Worm (Caenorhabditis elegans): ENCODE measurements around the gene sru-36.

Gene sru-36

DNA sequence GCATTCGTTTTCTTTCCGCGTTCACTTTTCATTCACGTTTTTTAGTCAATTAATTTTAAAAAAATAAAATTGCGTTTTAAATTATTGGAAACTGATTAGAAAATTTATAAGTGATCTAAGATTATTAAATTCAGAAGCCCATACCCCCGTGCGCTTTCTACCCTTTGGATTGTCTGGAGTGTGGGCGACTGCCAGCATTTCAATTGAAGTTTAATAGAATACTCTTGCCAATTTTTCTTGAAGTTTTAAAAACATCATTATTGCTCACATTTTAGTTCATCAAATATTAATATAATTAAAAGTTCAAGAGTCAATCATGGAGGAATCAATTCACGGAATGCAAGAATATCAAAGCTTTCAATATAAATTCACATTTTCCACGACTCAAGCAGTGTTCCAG lies at the start of gene sru-36:
sru-36 (plus strand) TSS at position 301 of the 400 bp plus-strand sequence.
- TF ChIP-seq dao-5 (tag; optimal IDR thresholded peaks at IDR 0.05) (no peak), W03F9.2 (tag; optimal IDR thresholded peaks at IDR 0.05) (no peak), him-1 (tag; optimal IDR thresholded peaks at IDR 0.05) (no peak)

ce11 chrV:9794997-9795396 lies 46.5 kb upstream of the sru-36 start:
- TF ChIP-seq dao-5 (tag; optimal IDR thresholded peaks at IDR 0.05) (no peak), him-1 (tag; optimal IDR thresholded peaks at IDR 0.05) (no peak), W03F9.2 (tag; optimal IDR thresholded peaks at IDR 0.05) (no peak)

DNA sequence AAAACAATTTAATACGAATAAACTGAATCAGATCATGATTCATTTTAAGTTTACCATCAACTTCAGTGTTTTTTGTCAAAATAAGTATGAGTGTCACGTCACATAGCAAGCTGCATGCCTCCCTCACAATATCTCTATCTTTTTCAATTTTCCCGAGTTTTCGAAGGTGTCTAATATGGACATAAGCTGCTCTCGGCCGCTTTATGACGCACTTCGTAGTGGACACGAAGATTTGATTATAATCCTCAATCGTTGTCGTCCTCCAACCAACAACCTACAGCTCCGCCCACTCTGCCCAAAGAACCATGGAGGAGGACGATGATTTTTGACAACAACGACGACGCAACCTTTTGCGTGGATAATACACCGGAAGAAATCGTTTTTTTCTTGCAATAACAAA lies 45.5 kb upstream of the sru-36 start:
- TF ChIP-seq him-1 (tag; optimal IDR thresholded peaks at IDR 0.05) (no peak), W03F9.2 (tag; optimal IDR thresholded peaks at IDR 0.05) (no peak), dao-5 (tag; optimal IDR thresholded peaks at IDR 0.05) (no peak)

- no peak for TF ChIP-seq W03F9.2 (tag; optimal IDR thresholded peaks at IDR 0.05)
- TF ChIP-seq dao-5 (tag; optimal IDR thresholded peaks at IDR 0.05), result no peak
- no peak for TF ChIP-seq him-1 (tag; optimal IDR thresholded peaks at IDR 0.05)
Measured at ce11 chrV:9796562-9796961, 44.9 kb upstream of the sru-36 start, which contains the start of gene F46B6.9. F46B6.9 (plus strand) TSS chrV:9796862.

- TF ChIP-seq dao-5 (tag; optimal IDR thresholded peaks at IDR 0.05) (no peak), W03F9.2 (tag; optimal IDR thresholded peaks at IDR 0.05) (no peak), him-1 (tag; optimal IDR thresholded peaks at IDR 0.05) (no peak)
Measured at ce11 chrV:9798212-9798611, 43.3 kb upstream of the sru-36 start.

DNA sequence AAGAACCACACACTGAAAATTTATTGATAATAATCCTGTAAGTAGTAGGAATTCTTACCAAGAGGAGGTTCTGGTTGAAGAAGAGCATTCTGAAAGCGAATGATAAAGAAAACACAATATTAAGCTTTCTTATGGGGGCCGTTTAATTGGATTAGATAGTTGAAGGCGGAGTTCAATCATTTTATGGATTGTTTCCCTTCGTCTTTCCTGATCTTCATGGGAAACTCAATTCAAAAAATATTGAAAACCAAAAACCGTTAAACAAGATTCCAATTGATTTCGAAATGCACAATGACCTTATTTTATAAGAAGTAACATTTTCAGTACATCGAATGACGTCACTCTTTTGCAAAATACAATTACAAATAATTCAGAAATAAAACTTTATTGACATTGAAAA lies 42.4 kb upstream of the sru-36 start, which contains the start of gene F46B6.13:
F46B6.13 (minus strand) TSS at position 101 of the 400 bp plus-strand sequence.
- no peak for TF ChIP-seq W03F9.2 (tag; optimal IDR thresholded peaks at IDR 0.05)
- TF ChIP-seq him-1 (tag; optimal IDR thresholded peaks at IDR 0.05), result no peak
- TF ChIP-seq dao-5 (tag; optimal IDR thresholded peaks at IDR 0.05), result no peak

- TF ChIP-seq dao-5 (tag; optimal IDR thresholded peaks at IDR 0.05) (no peak), W03F9.2 (tag; optimal IDR thresholded peaks at IDR 0.05) (no peak), him-1 (tag; optimal IDR thresholded peaks at IDR 0.05) (no peak)
Measured at ce11 chrV:9801965-9802364, 39.5 kb upstream of the sru-36 start, which contains the start of gene F46B6.10. F46B6.10 (minus strand) TSS chrV:9802065.

ce11 chrV:9803176-9803575 lies 38.3 kb upstream of the sru-36 start, which contains the start of gene sru-39:
sru-39 (plus strand) TSS chrV:9803476.
- no peak for TF ChIP-seq W03F9.2 (tag; optimal IDR thresholded peaks at IDR 0.05)
- no peak for TF ChIP-seq dao-5 (tag; optimal IDR thresholded peaks at IDR 0.05)
- no peak for TF ChIP-seq him-1 (tag; optimal IDR thresholded peaks at IDR 0.05)

ce11 chrV:9805161-9805560 lies 36.3 kb upstream of the sru-36 start, which contains the start of gene sru-37:
sru-37 (plus strand) TSS chrV:9805461.
- no peak for TF ChIP-seq dao-5 (tag; optimal IDR thresholded peaks at IDR 0.05)
- no peak for TF ChIP-seq him-1 (tag; optimal IDR thresholded peaks at IDR 0.05)
- no peak for TF ChIP-seq W03F9.2 (tag; optimal IDR thresholded peaks at IDR 0.05)

DNA sequence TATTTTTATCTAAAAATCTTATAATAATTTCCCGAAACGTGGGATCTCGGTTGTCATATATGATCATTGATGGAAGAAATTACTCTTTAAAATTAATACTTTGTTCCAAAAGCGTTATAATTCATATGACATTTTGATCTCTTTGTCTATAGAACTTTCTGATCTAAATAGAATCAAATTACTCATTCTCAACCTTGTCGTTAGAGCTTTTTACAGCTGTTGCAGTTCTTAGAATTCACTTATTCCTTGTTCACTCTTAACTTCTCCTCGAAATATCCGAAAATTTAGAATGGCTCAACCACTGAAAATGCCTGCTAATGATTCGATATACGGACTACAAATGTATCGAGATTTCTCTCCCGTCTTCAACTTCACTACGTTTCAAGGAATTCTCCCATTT lies 30.3 kb upstream of the sru-36 start, which contains the start of gene sru-29:
sru-29 (plus strand) TSS at position 301 of the 400 bp plus-strand sequence.
- TF ChIP-seq W03F9.2 (tag; optimal IDR thresholded peaks at IDR 0.05) (no peak), him-1 (tag; optimal IDR thresholded peaks at IDR 0.05) (no peak), dao-5 (tag; optimal IDR thresholded peaks at IDR 0.05) (no peak)

DNA sequence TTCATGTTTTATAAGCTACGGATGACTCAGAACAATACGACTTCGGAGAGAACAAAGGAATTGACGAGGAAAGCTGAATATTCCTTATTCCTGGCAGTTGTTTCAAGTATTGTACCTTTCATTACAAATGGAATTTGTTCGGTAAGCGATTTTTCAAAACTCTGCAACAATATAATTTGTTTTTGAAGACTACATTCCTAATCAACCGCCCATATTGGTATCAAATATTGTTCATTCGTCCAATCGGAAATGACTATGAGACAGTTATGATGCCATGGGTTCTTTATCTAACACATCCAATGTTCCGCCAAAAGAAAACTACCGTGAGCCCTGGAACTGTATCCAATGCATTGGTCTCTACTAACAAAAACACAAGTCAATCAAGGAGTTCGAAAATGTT lies 29.3 kb upstream of the sru-36 start:
- TF ChIP-seq him-1 (tag; optimal IDR thresholded peaks at IDR 0.05) (no peak), dao-5 (tag; optimal IDR thresholded peaks at IDR 0.05) (no peak), W03F9.2 (tag; optimal IDR thresholded peaks at IDR 0.05) (no peak)

DNA sequence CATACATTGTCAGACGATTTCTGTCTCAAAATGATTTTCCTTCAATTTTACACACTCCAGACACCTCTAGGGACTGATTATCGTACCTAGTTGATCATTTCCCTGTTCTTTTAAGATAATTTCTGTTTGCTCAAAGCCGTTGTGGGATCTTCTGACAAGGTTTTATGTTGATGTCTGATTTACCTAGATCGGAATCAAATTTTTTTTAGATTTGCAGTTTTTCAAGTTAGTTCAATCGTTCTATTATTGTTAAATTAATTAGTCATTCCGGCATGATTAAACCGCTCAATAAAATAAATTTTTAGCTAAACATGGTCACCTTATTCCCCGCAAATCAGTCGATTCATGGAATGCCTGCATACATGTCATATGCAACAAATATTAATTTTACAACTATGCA lies 27.9 kb upstream of the sru-36 start, which contains the start of gene sru-30:
sru-30 (plus strand) TSS at position 301 of the 400 bp plus-strand sequence.
- no peak for TF ChIP-seq him-1 (tag; optimal IDR thresholded peaks at IDR 0.05)
- no peak for TF ChIP-seq dao-5 (tag; optimal IDR thresholded peaks at IDR 0.05)
- no peak for TF ChIP-seq W03F9.2 (tag; optimal IDR thresholded peaks at IDR 0.05)

ce11 chrV:9816390-9816789 lies 25.1 kb upstream of the sru-36 start, which contains the start of gene sru-31:
sru-31 (plus strand) TSS chrV:9816690.
- TF ChIP-seq dao-5 (tag; optimal IDR thresholded peaks at IDR 0.05), result no peak
- no peak for TF ChIP-seq W03F9.2 (tag; optimal IDR thresholded peaks at IDR 0.05)
- no peak for TF ChIP-seq him-1 (tag; optimal IDR thresholded peaks at IDR 0.05)

DNA sequence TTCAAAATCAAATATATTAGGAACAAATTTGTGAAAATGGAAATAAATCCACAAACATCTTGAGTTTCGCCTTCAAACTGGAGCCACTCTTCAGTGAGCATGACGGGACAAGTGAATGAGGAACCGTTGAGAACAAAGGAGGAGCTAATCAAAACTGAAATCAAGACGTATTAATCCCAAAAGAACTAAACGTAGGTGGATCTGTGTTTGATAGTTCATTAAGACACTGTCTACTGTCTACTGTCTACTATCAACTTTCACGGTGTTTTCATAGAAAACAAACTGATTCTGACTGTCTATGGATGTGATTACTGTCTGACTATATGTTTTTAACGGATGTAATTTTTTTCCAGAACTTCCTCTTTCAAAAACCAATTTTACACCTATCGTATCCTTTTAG lies 19.8 kb upstream of the sru-36 start, which contains the start of gene str-193:
str-193 (minus strand) TSS at position 101 of the 400 bp plus-strand sequence.
- TF ChIP-seq dao-5 (tag; optimal IDR thresholded peaks at IDR 0.05), result no peak
- no peak for TF ChIP-seq W03F9.2 (tag; optimal IDR thresholded peaks at IDR 0.05)
- TF ChIP-seq him-1 (tag; optimal IDR thresholded peaks at IDR 0.05), result no peak

DNA sequence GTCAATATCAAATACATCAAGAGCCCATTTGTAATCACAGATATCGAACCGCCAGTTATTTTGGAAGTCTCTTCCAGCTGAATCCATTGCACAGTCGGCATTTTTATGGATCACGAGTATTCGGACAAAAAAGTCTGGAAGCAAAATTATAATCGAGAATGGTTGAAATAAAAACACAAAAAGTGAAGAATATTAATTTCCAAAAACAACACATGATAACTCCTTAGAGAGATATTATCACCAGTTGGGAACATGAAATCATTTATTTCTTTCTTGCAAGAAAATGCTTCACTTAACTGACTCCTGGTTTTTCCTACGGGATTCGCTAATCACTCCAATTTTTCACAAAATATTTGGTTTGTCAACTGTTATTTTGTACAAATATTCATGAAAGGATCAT lies 17.3 kb upstream of the sru-36 start, which contains the start of gene str-2:
str-2 (minus strand) TSS at position 101 of the 400 bp plus-strand sequence.
- no peak for TF ChIP-seq W03F9.2 (tag; optimal IDR thresholded peaks at IDR 0.05)
- TF ChIP-seq him-1 (tag; optimal IDR thresholded peaks at IDR 0.05), result no peak
- TF ChIP-seq dao-5 (tag; optimal IDR thresholded peaks at IDR 0.05), result no peak

All from whole organism, L4/young adult.